Fruit fly (Drosophila melanogaster) S2 (cell line): ENCODE results near the gene sofe.

ENCODE experiments used
- CG8478 ChIP-seq: fragments of >200 bp; optimal IDR thresholded peaks from 2 replicates; lab custom pipeline; 2018
- CTCF ChIP-seq, 2 experiments: fragments of >200 bp; optimal IDR thresholded peaks; 2 replicates each; lab custom pipeline; 2018

dm6 chrX:10822678-10823440 lies 34.4 kb downstream of the sofe start:
- TF ChIP-seq CG8478 (no peak), CTCF (optimal IDR thresholded peaks at IDR 0.05; lab: Kevin White, UChicago) (no peak)
